Worm (Caenorhabditis elegans): ENCODE data around the gene F41B4.3.
"Not testable (repeated sequence)": the region's sequence is repeated elsewhere in the genome, so short reads cannot be mapped to it uniquely, and the experiment has no call there.

F41B4.3 gene

ce11 chrX:6875273-6875672, 39.4 kb upstream of the F41B4.3 start:
- TF ChIP-seq elt-3 (tag; optimal IDR thresholded peaks at IDR 0.05) (no peak), unc-39 (tag; optimal IDR thresholded peaks at IDR 0.05) (no peak), nhr-237 (tag; optimal IDR thresholded peaks at IDR 0.05) (no peak), zip-8 (tag; optimal IDR thresholded peaks at IDR 0.05) (no peak), lsy-2 (tag; optimal IDR thresholded peaks at IDR 0.05) (no peak), ceh-83 (GFP tag; optimal IDR thresholded peaks at IDR 0.05) (no peak), elt-1 (tag; optimal IDR thresholded peaks at IDR 0.05; ENCODE audit: borderline replicate concordance, insufficient read depth) (no peak), nhr-76 (tag; optimal IDR thresholded peaks at IDR 0.05) (no peak), ham-2 (GFP tag; optimal IDR thresholded peaks at IDR 0.05) (no peak), nhr-2 (tag; optimal IDR thresholded peaks at IDR 0.05) (no peak), mab-5 (tag; optimal IDR thresholded peaks at IDR 0.05) (no peak), lin-13 (tag; optimal IDR thresholded peaks at IDR 0.05) (no peak), blmp-1 (tag; optimal IDR thresholded peaks at IDR 0.05) (no peak), nhr-12 (tag; optimal IDR thresholded peaks at IDR 0.05) (no peak), mep-1 (tag; optimal IDR thresholded peaks at IDR 0.05) (no peak), sptf-1 (tag; optimal IDR thresholded peaks at IDR 0.05) (no peak)

ce11 chrX:6874723-6875122, 38.8 kb upstream of the F41B4.3 start, which contains the start of gene F41C6.4:
TSS of gene F41C6.4 (minus strand) at chrX:6874823.
- TF ChIP-seq unc-62 (GFP tag; optimal IDR thresholded peaks at IDR 0.05), result no peak
- TF ChIP-seq ceh-39 (tag; optimal IDR thresholded peaks at IDR 0.05), result no peak
- TF ChIP-seq drap-1 (GFP tag; optimal IDR thresholded peaks at IDR 0.05), result no peak
- TF ChIP-seq zip-8 (tag; optimal IDR thresholded peaks at IDR 0.05), result no peak
- no peak for TF ChIP-seq unc-39 (tag; optimal IDR thresholded peaks at IDR 0.05)
- TF ChIP-seq hlh-1 (tag; optimal IDR thresholded peaks at IDR 0.05), result no peak
- no peak for TF ChIP-seq pha-4 (tag; optimal IDR thresholded peaks at IDR 0.05)
- TF ChIP-seq lsy-2 (tag; optimal IDR thresholded peaks at IDR 0.05), result no peak
- no peak for TF ChIP-seq nhr-12 (tag; optimal IDR thresholded peaks at IDR 0.05)
- TF ChIP-seq blmp-1 (tag; optimal IDR thresholded peaks at IDR 0.05), result no peak

ce11 chrX:6868669-6869068, 32.8 kb upstream of the F41B4.3 start, which contains the start of gene C53B7.6:
TSS of gene C53B7.6 (minus strand) at chrX:6868769.
- TF ChIP-seq mep-1 (tag; optimal IDR thresholded peaks at IDR 0.05); zip-8 (tag; optimal IDR thresholded peaks at IDR 0.05); lin-32 (GFP tag; optimal IDR thresholded peaks at IDR 0.05): not testable (repeated sequence)

ce11 chrX:6867707-6868106, 31.8 kb upstream of the F41B4.3 start:
- no peak for TF ChIP-seq unc-39 (tag; optimal IDR thresholded peaks at IDR 0.05)
- TF ChIP-seq lsy-2 (tag; optimal IDR thresholded peaks at IDR 0.05), result no peak
- no peak for TF ChIP-seq mab-5 (tag; optimal IDR thresholded peaks at IDR 0.05)
- no peak for TF ChIP-seq ztf-11 (tag; optimal IDR thresholded peaks at IDR 0.05)
- TF ChIP-seq nhr-76 (tag; optimal IDR thresholded peaks at IDR 0.05), result no peak
- TF ChIP-seq elt-1 (tag; optimal IDR thresholded peaks at IDR 0.05; ENCODE audit: borderline replicate concordance, insufficient read depth), result no peak
- peak; percentile 5 for TF ChIP-seq lin-32 (GFP tag; optimal IDR thresholded peaks at IDR 0.05)
- TF ChIP-seq tbx-8 (GFP tag; optimal IDR thresholded peaks at IDR 0.05), result no peak
- TF ChIP-seq ceh-39 (tag; optimal IDR thresholded peaks at IDR 0.05), result no peak
- peak; percentile 42 for TF ChIP-seq ham-2 (GFP tag; optimal IDR thresholded peaks at IDR 0.05)
- no peak for TF ChIP-seq mls-2 (tag; optimal IDR thresholded peaks at IDR 0.05)
- TF ChIP-seq nhr-237 (tag; optimal IDR thresholded peaks at IDR 0.05), result no peak
- no peak for TF ChIP-seq elt-3 (tag; optimal IDR thresholded peaks at IDR 0.05)
- peak; percentile 5 for TF ChIP-seq sem-2 (GFP tag; optimal IDR thresholded peaks at IDR 0.05)
- no peak for TF ChIP-seq nhr-2 (tag; optimal IDR thresholded peaks at IDR 0.05)
- TF ChIP-seq ceh-43 (GFP tag; optimal IDR thresholded peaks at IDR 0.05), result no peak
- no peak for TF ChIP-seq hlh-1 (tag; optimal IDR thresholded peaks at IDR 0.05)
- no peak for TF ChIP-seq nhr-12 (tag; optimal IDR thresholded peaks at IDR 0.05)
- no peak for TF ChIP-seq blmp-1 (tag; optimal IDR thresholded peaks at IDR 0.05)
- peak; percentile 15 for TF ChIP-seq unc-120 (tag; optimal IDR thresholded peaks at IDR 0.05; ENCODE audit: poor library complexity, severe bottlenecking)
- TF ChIP-seq pha-4 (tag; optimal IDR thresholded peaks at IDR 0.05), result no peak
- TF ChIP-seq snpc-4 (tag; optimal IDR thresholded peaks at IDR 0.05), result no peak
- TF ChIP-seq drap-1 (GFP tag; optimal IDR thresholded peaks at IDR 0.05), result peak; percentile 52
- TF ChIP-seq nhr-28 (tag; optimal IDR thresholded peaks at IDR 0.05), result no peak
- TF ChIP-seq cnd-1 (tag; optimal IDR thresholded peaks at IDR 0.05), result peak; percentile 76
- peak; percentile 7 for TF ChIP-seq M03D4.4 (tag; optimal IDR thresholded peaks at IDR 0.05)
- TF ChIP-seq flh-1 (GFP tag; optimal IDR thresholded peaks at IDR 0.05), result no peak
- TF ChIP-seq ces-1 (GFP tag; optimal IDR thresholded peaks at IDR 0.05), result no peak
- TF ChIP-seq ceh-83 (GFP tag; optimal IDR thresholded peaks at IDR 0.05), result peak; percentile 31
- TF ChIP-seq sptf-1 (tag; optimal IDR thresholded peaks at IDR 0.05), result peak; percentile 41
- no peak for TF ChIP-seq zip-8 (tag; optimal IDR thresholded peaks at IDR 0.05)
- no peak for TF ChIP-seq unc-62 (GFP tag; optimal IDR thresholded peaks at IDR 0.05)
- TF ChIP-seq bed-3 (GFP tag; optimal IDR thresholded peaks at IDR 0.05), result no peak
- TF ChIP-seq mep-1 (tag; optimal IDR thresholded peaks at IDR 0.05), result no peak
- no peak for TF ChIP-seq lin-13 (tag; optimal IDR thresholded peaks at IDR 0.05)

Data from whole organism, mixed stage, embryonic.